Worm (Caenorhabditis elegans): ENCODE results near the gene F44G4.1.

- TF ChIP-seq nfya-1 (tag; optimal IDR thresholded peaks at IDR 0.05; ENCODE audit: insufficient read depth) (no peak), lin-15B (tag; optimal IDR thresholded peaks at IDR 0.05) (no peak), ama-1 (optimal IDR thresholded peaks at IDR 0.05) (no peak), fos-1 (tag; optimal IDR thresholded peaks at IDR 0.05) (no peak), nhr-77 (tag; optimal IDR thresholded peaks at IDR 0.05) (no peak)
Measured at ce11 chrII:8956896-8957295, 37.5 kb upstream of the F44G4.1 start.

All from whole organism, L3 larva.